Worm (Caenorhabditis elegans) whole organism, mixed stage, embryonic: ENCODE data around the gene grd-14.

Experiments used
- M03D4.4 ChIP-seq: sonication (generic microtip); optimal IDR thresholded peaks from 2 replicates; lab custom pipeline; 2017; ENCODE audit warnings: mild to moderate bottlenecking, missing genetic modification characterization, missing compliant biosample characterization
- bed-3 ChIP-seq: fragments of 200-800 bp; sonication (Bioruptor generic); optimal IDR thresholded peaks from 3 replicates; lab custom pipeline; 2018; ENCODE audit warnings: mild to moderate bottlenecking, missing genetic modification characterization, moderate library complexity, missing compliant biosample characterization
- blmp-1 ChIP-seq: fragments of 150-350 bp; optimal IDR thresholded peaks from 2 replicates; lab custom pipeline; 2014; ENCODE audit warnings: missing biosample characterization, missing genetic modification characterization
- ceh-39 ChIP-seq: fragments of 150-350 bp; optimal IDR thresholded peaks from 2 replicates; lab custom pipeline; 2014; ENCODE audit warnings: missing biosample characterization, missing genetic modification characterization
- ceh-43 ChIP-seq: fragments of 200-800 bp; sonication (Bioruptor generic); optimal IDR thresholded peaks from 2 replicates; lab custom pipeline; 2018; ENCODE audit warnings: mild to moderate bottlenecking, missing genetic modification characterization, moderate library complexity, missing compliant biosample characterization
- ceh-83 ChIP-seq: fragments of 200-800 bp; sonication (Bioruptor generic); optimal IDR thresholded peaks from 2 replicates; lab custom pipeline; 2018; ENCODE audit warnings: mild to moderate bottlenecking, missing genetic modification characterization, missing compliant biosample characterization
- ces-1 ChIP-seq: fragments of 150-350 bp; optimal IDR thresholded peaks from 2 replicates; lab custom pipeline; 2014; ENCODE audit warnings: missing biosample characterization, missing genetic modification reagents, missing genetic modification characterization
- drap-1 ChIP-seq: fragments of 200-800 bp; sonication (Bioruptor generic); optimal IDR thresholded peaks from 3 replicates; lab custom pipeline; 2018; ENCODE audit warnings: mild to moderate bottlenecking, missing genetic modification characterization, missing compliant biosample characterization
- elt-1 ChIP-seq: sonication (generic microtip); optimal IDR thresholded peaks from 2 replicates; lab custom pipeline; 2017; ENCODE audit warnings: missing genetic modification characterization, mild to moderate bottlenecking, missing compliant biosample characterization, antibody characterized with exemption, moderate library complexity, borderline replicate concordance; ENCODE audit not compliant: insufficient read depth
- elt-3 ChIP-seq: fragments of 150-350 bp; optimal IDR thresholded peaks from 2 replicates; lab custom pipeline; 2014; ENCODE audit warnings: missing biosample characterization, missing genetic modification characterization
- flh-1 ChIP-seq: fragments of 200-800 bp; sonication (Bioruptor generic); optimal IDR thresholded peaks from 2 replicates; lab custom pipeline; 2018; ENCODE audit warnings: mild to moderate bottlenecking, missing genetic modification characterization, moderate library complexity, missing compliant biosample characterization
- ham-2 ChIP-seq: fragments of 200-800 bp; sonication (Bioruptor generic); optimal IDR thresholded peaks from 2 replicates; lab custom pipeline; 2018; ENCODE audit warnings: mild to moderate bottlenecking, missing genetic modification characterization, missing compliant biosample characterization
- lin-13 ChIP-seq: fragments of 150-350 bp; optimal IDR thresholded peaks from 2 replicates; lab custom pipeline; 2014; ENCODE audit warnings: missing biosample characterization, missing genetic modification characterization
- lin-32 ChIP-seq: fragments of 200-800 bp; sonication (Bioruptor generic); optimal IDR thresholded peaks from 2 replicates; lab custom pipeline; 2018; ENCODE audit warnings: mild to moderate bottlenecking, missing genetic modification characterization, missing compliant biosample characterization
- mab-5 ChIP-seq: fragments of 150-350 bp; optimal IDR thresholded peaks from 2 replicates; lab custom pipeline; 2014; ENCODE audit warnings: missing biosample characterization, missing genetic modification characterization
- mep-1 ChIP-seq: fragments of 150-350 bp; optimal IDR thresholded peaks from 2 replicates; lab custom pipeline; 2017; ENCODE audit warnings: missing biosample characterization, missing genetic modification reagents, missing genetic modification characterization, inconsistent platforms
- nhr-12 ChIP-seq: fragments of 150-350 bp; optimal IDR thresholded peaks from 2 replicates; lab custom pipeline; 2014; ENCODE audit warnings: missing biosample characterization, missing genetic modification characterization
- nhr-2 ChIP-seq: fragments of 150-350 bp; optimal IDR thresholded peaks from 2 replicates; lab custom pipeline; 2014; ENCODE audit warnings: missing biosample characterization, missing genetic modification characterization
- nhr-28 ChIP-seq: fragments of 150-350 bp; optimal IDR thresholded peaks from 2 replicates; lab custom pipeline; 2014; ENCODE audit warnings: missing biosample characterization, missing genetic modification characterization
- nhr-76 ChIP-seq: sonication (generic microtip); optimal IDR thresholded peaks from 2 replicates; lab custom pipeline; 2017; ENCODE audit warnings: missing biosample characterization, missing genetic modification characterization
- sem-2 ChIP-seq: fragments of 200-800 bp; sonication (Bioruptor generic); optimal IDR thresholded peaks from 2 replicates; lab custom pipeline; 2018; ENCODE audit warnings: mild to moderate bottlenecking, missing genetic modification characterization, missing compliant biosample characterization
- snpc-4 ChIP-seq: fragments of 150-350 bp; optimal IDR thresholded peaks from 2 replicates; lab custom pipeline; 2014; ENCODE audit warnings: missing biosample characterization, missing genetic modification characterization
- sptf-1 ChIP-seq: sonication (generic microtip); optimal IDR thresholded peaks from 2 replicates; lab custom pipeline; 2017; ENCODE audit warnings: mild to moderate bottlenecking, missing genetic modification characterization, moderate library complexity, missing compliant biosample characterization
- tbx-8 ChIP-seq: fragments of 200-800 bp; sonication (Bioruptor generic); optimal IDR thresholded peaks from 2 replicates; lab custom pipeline; 2018; ENCODE audit warnings: mild to moderate bottlenecking, missing genetic modification characterization, moderate library complexity, missing compliant biosample characterization
- unc-120 ChIP-seq: sonication (generic microtip); optimal IDR thresholded peaks from 2 replicates; lab custom pipeline; 2017; ENCODE audit warnings: missing genetic modification characterization, missing compliant biosample characterization; ENCODE audit not compliant: poor library complexity, severe bottlenecking
- unc-62 ChIP-seq: fragments of 150-350 bp; optimal IDR thresholded peaks from 2 replicates; lab custom pipeline; 2014; ENCODE audit warnings: missing biosample characterization, missing genetic modification reagents, missing genetic modification characterization
- zip-8 ChIP-seq: fragments of 150-350 bp; optimal IDR thresholded peaks from 2 replicates; lab custom pipeline; 2014; ENCODE audit warnings: missing biosample characterization, missing genetic modification characterization
- ztf-11 ChIP-seq: fragments of 150-350 bp; optimal IDR thresholded peaks from 2 replicates; lab custom pipeline; 2014; ENCODE audit warnings: missing biosample characterization, missing genetic modification characterization

grd-14 gene

ce11 chrX:8470126-8470772 is 29.6 kb upstream of the grd-14 start, which contains the start of gene mec-10:
Gene mec-10, minus strand, starts transcription at chrX:8470314.
- TF ChIP-seq nhr-12 (tag; lab: Kevin White, UChicago): no peak
- TF ChIP-seq ztf-11 (tag; lab: Kevin White, UChicago): no peak
- TF ChIP-seq tbx-8 (GFP tag; lab: Kevin White, UChicago): no peak
- no peak for TF ChIP-seq mab-5 (tag; lab: Kevin White, UChicago)
- no peak for TF ChIP-seq ceh-83 (GFP tag; lab: Kevin White, UChicago)
- TF ChIP-seq elt-1 (tag; lab: Kevin White, UChicago): no peak
- no peak for TF ChIP-seq ceh-39 (tag; lab: Kevin White, UChicago)
- no peak for TF ChIP-seq sem-2 (GFP tag; lab: Kevin White, UChicago)
- no peak for TF ChIP-seq elt-3 (tag; lab: Kevin White, UChicago)
- no peak for TF ChIP-seq nhr-76 (tag; lab: Kevin White, UChicago)
- TF ChIP-seq ceh-43 (GFP tag; lab: Kevin White, UChicago): no peak
- no peak for TF ChIP-seq mep-1 (tag; lab: Kevin White, UChicago)
- TF ChIP-seq blmp-1 (tag; lab: Kevin White, UChicago): no peak
- no peak for TF ChIP-seq nhr-2 (tag; lab: Kevin White, UChicago)
- TF ChIP-seq drap-1 (GFP tag; lab: Kevin White, UChicago): no peak
- TF ChIP-seq flh-1: no peak
- TF ChIP-seq snpc-4 (tag; lab: Kevin White, UChicago): no peak
- no peak for TF ChIP-seq zip-8 (tag; lab: Kevin White, UChicago)

ce11 chrX:8473468-8473867 is 26.4 kb upstream of the grd-14 start:
- TF ChIP-seq nhr-76 (tag; lab: Kevin White, UChicago) (no peak), nhr-12 (tag; lab: Kevin White, UChicago) (no peak), blmp-1 (tag; lab: Kevin White, UChicago) (no peak), lin-13 (tag; lab: Kevin White, UChicago) (no peak), nhr-28 (tag; lab: Kevin White, UChicago) (no peak), ceh-83 (GFP tag; lab: Kevin White, UChicago) (no peak), ces-1 (GFP tag; lab: Kevin White, UChicago) (no peak), sem-2 (GFP tag; lab: Kevin White, UChicago) (no peak), ham-2 (GFP tag; lab: Kevin White, UChicago) (no peak), M03D4.4 (tag; lab: Kevin White, UChicago) (no peak), unc-120 (tag; lab: Kevin White, UChicago) (no peak), ceh-43 (GFP tag; lab: Kevin White, UChicago) (no peak), sptf-1 (no peak), lin-32 (GFP tag; lab: Kevin White, UChicago) (no peak), ceh-39 (tag; lab: Kevin White, UChicago) (no peak), mep-1 (tag; lab: Kevin White, UChicago) (no peak), bed-3 (GFP tag; lab: Kevin White, UChicago) (no peak), nhr-2 (tag; lab: Kevin White, UChicago) (no peak), ztf-11 (tag; lab: Kevin White, UChicago) (no peak)

- peak; percentile 38 for TF ChIP-seq unc-62 (GFP tag; lab: Kevin White, UChicago)
- TF ChIP-seq sem-2 (GFP tag; lab: Kevin White, UChicago): no peak
- peak; percentile 59 for TF ChIP-seq elt-3 (tag; lab: Kevin White, UChicago)
Measured at ce11 chrX:8475142-8475541, 24.7 kb upstream of the grd-14 start.

- no peak for TF ChIP-seq blmp-1 (tag; lab: Kevin White, UChicago)
- TF ChIP-seq elt-1 (tag; lab: Kevin White, UChicago): no peak
- TF ChIP-seq lin-32 (GFP tag; lab: Kevin White, UChicago): no peak
- no peak for TF ChIP-seq flh-1
- TF ChIP-seq sptf-1: no peak
- no peak for TF ChIP-seq ceh-83 (GFP tag; lab: Kevin White, UChicago)
- TF ChIP-seq sem-2 (GFP tag; lab: Kevin White, UChicago): no peak
- TF ChIP-seq M03D4.4 (tag; lab: Kevin White, UChicago): no peak
- TF ChIP-seq nhr-2 (tag; lab: Kevin White, UChicago): no peak
- TF ChIP-seq, all 35 proteins: peak for 0
Measured at ce11 chrX:8475759-8476228, 24.0 kb upstream of the grd-14 start, which contains the start of gene nhr-14. Gene nhr-14, minus strand, starts transcription at chrX:8476178.
